Fruit fly (Drosophila melanogaster): Measurements from ENCODE around the gene CG42832.
A peak's percentile ranks its signal among the peaks of the same experiment; 100 is the strongest.

CG42832 gene

dm6 chr3L:11561946-11562760 is 47.8 kb upstream of the CG42832 start, which contains the start of the genes CG7394 and Mob2 (continued):
- peak; percentile 55 for TF ChIP-seq fu2 (GFP tag; optimal IDR thresholded peaks at IDR 0.05)
- TF ChIP-seq ERR (GFP tag; optimal IDR thresholded peaks at IDR 0.05) = peak; percentile 41
- TF ChIP-seq CG16779 (GFP tag; IDR thresholded peaks at IDR 0.05) = peak; percentile 90
- TF ChIP-seq slou (GFP tag; optimal IDR thresholded peaks at IDR 0.05) = peak; percentile 88
- no peak for TF ChIP-seq ftz-f1 (GFP tag; optimal IDR thresholded peaks at IDR 0.05)
- TF ChIP-seq HHEX (GFP tag; optimal IDR thresholded peaks at IDR 0.05) = peak; percentile 80
- TF ChIP-seq Hr39 (optimal IDR thresholded peaks at IDR 0.05) = peak; percentile 94
- TF ChIP-seq Scr (GFP tag; IDR thresholded peaks at IDR 0.05; ENCODE audit: partially characterized antibody) = peak; percentile 86
- TF ChIP-seq Hmx (GFP tag; optimal IDR thresholded peaks at IDR 0.05) = peak; percentile 82
- peak; percentile 89 for TF ChIP-seq CG3847 (GFP tag; IDR thresholded peaks at IDR 0.05)
- peak; percentile 62 for TF ChIP-seq CG6254 (GFP tag; optimal IDR thresholded peaks at IDR 0.05)
- peak; percentile 81 for TF ChIP-seq CG34422 (GFP tag; IDR thresholded peaks at IDR 0.05)
- peak; percentile 88 for TF ChIP-seq bab2 (GFP tag; optimal IDR thresholded peaks at IDR 0.05)
- TF ChIP-seq CG7839 (tag; optimal IDR thresholded peaks at IDR 0.05) = peak; percentile 92
- peak; percentile 62; the same call in 2 of the 3 replicates for TF ChIP-seq z (GFP tag; IDR thresholded peaks at IDR 0.05)
- TF ChIP-seq Sin3A (optimal IDR thresholded peaks at IDR 0.05) = peak; percentile 92
- TF ChIP-seq CG7372 (GFP tag; IDR thresholded peaks at IDR 0.05) = peak; percentile 90
- TF ChIP-seq CG8089 (GFP tag; optimal IDR thresholded peaks at IDR 0.05) = peak; percentile 37
- peak; percentile 53 for TF ChIP-seq Atf-2 (GFP tag; optimal IDR thresholded peaks at IDR 0.05)
- no peak; the same call in 2 of the 3 replicates for TF ChIP-seq zen2 (GFP tag; IDR thresholded peaks at IDR 0.05; ENCODE audit: partially characterized antibody)
- peak; percentile 60 for TF ChIP-seq CG9797 (GFP tag; optimal IDR thresholded peaks at IDR 0.05)
- peak; percentile 81 for TF ChIP-seq knrl (GFP tag; IDR thresholded peaks at IDR 0.05; ENCODE audit: partially characterized antibody)
- peak; percentile 73 for TF ChIP-seq nerfin-1 (tag; optimal IDR thresholded peaks at IDR 0.05)
- peak; percentile 86 for TF ChIP-seq vnd (GFP tag; IDR thresholded peaks at IDR 0.05; ENCODE audit: partially characterized antibody)
- TF ChIP-seq Ptx1 (GFP tag; IDR thresholded peaks at IDR 0.05) = peak; percentile 91
- peak; percentile 85 for TF ChIP-seq B-H1 (GFP tag; IDR thresholded peaks at IDR 0.05)
- peak; percentile 80 for TF ChIP-seq Fer1 (GFP tag; optimal IDR thresholded peaks at IDR 0.05)
- TF ChIP-seq CG10366 (GFP tag; IDR thresholded peaks at IDR 0.05) = peak; percentile 93
- peak; percentile 81 for TF ChIP-seq gce (GFP tag; IDR thresholded peaks at IDR 0.05)
- TF ChIP-seq klu (GFP tag; IDR thresholded peaks at IDR 0.05) = peak; percentile 80
- peak; percentile 97 for TF ChIP-seq CG17186 (GFP tag; optimal IDR thresholded peaks at IDR 0.05)
- peak; percentile 45 for TF ChIP-seq gt (GFP tag; IDR thresholded peaks at IDR 0.05)
- TF ChIP-seq CG1792 (GFP tag; optimal IDR thresholded peaks at IDR 0.05) = peak; percentile 47
- TF ChIP-seq Doc3 (GFP tag; IDR thresholded peaks at IDR 0.05; ENCODE audit: partially characterized antibody) = peak; percentile 93
- peak; percentile 48 for TF ChIP-seq Usf (GFP tag; optimal IDR thresholded peaks at IDR 0.05)
- TF ChIP-seq CG18619 (GFP tag; optimal IDR thresholded peaks at IDR 0.05) = peak; percentile 75
- TF ChIP-seq bsh (GFP tag; optimal IDR thresholded peaks at IDR 0.05) = peak in 1 of 2 experiments; percentile 94
- TF ChIP-seq Doc2 (GFP tag; IDR thresholded peaks at IDR 0.05) = no peak
- TF ChIP-seq CG3065 (GFP tag; optimal IDR thresholded peaks at IDR 0.05) = peak; percentile 75
- peak; percentile 89 for TF ChIP-seq CG11504 (tag; optimal IDR thresholded peaks at IDR 0.05)
- TF ChIP-seq CG10462 (GFP tag; optimal IDR thresholded peaks at IDR 0.05) = peak; percentile 81
- TF ChIP-seq CG30403 (GFP tag; optimal IDR thresholded peaks at IDR 0.05) = peak; percentile 93
- peak; percentile 81 for TF ChIP-seq HLH54F (GFP tag; optimal IDR thresholded peaks at IDR 0.05)
- peak; percentile 84 for TF ChIP-seq CG15696 (tag; optimal IDR thresholded peaks at IDR 0.05)
- TF ChIP-seq seq (GFP tag; IDR thresholded peaks at IDR 0.05) = peak; percentile 85
- peak; percentile 84 for TF ChIP-seq CG17612 (GFP tag; IDR thresholded peaks at IDR 0.05)
- TF ChIP-seq toy (GFP tag; IDR thresholded peaks at IDR 0.05) = peak; percentile 87
- peak; percentile 79; the same call in 2 of the 3 replicates for TF ChIP-seq so (GFP tag; IDR thresholded peaks at IDR 0.05)
- peak; percentile 14 for TF ChIP-seq nom (GFP tag; optimal IDR thresholded peaks at IDR 0.05)
- TF ChIP-seq Lhr (GFP tag; optimal IDR thresholded peaks at IDR 0.05) = peak; percentile 72

All from whole organism, embryonic.